Worm (Caenorhabditis elegans): ENCODE measurements around the gene lat-1.
A peak's percentile ranks its signal among the peaks of the same experiment; 100 is the strongest.

The lat-1 gene

ce11 chrII:8873842-8874241 lies 22.8 kb upstream of the lat-1 start, which contains the start of gene T07D4.2:
Gene T07D4.2, minus strand, starts transcription at chrII:8873942.
- no peak for TF ChIP-seq cog-1 (tag; optimal IDR thresholded peaks at IDR 0.05)
- TF ChIP-seq klf-2 (GFP tag; conservative IDR thresholded peaks at IDR 0.05): no peak
- no peak for TF ChIP-seq flt-1 (GFP tag; IDR thresholded peaks at IDR 0.05)

ce11 chrII:8877032-8877985 lies 19.3 kb upstream of the lat-1 start:
- TF ChIP-seq ztf-29 (GFP tag; IDR thresholded peaks at IDR 0.05) (no peak), ref-1 (GFP tag; conservative IDR thresholded peaks at IDR 0.05) (no peak), T22C8.4 (GFP tag; IDR thresholded peaks at IDR 0.05) (0 out of 2 replicates have a peak, but pooled peaks have one; percentile 5), flt-1 (GFP tag; IDR thresholded peaks at IDR 0.05) (no peak), klf-2 (GFP tag; conservative IDR thresholded peaks at IDR 0.05) (no peak), ztf-23 (GFP tag; IDR thresholded peaks at IDR 0.05) (no peak)

- TF ChIP-seq flt-1 (GFP tag; IDR thresholded peaks at IDR 0.05) (no peak), ztf-29 (GFP tag; IDR thresholded peaks at IDR 0.05) (no peak)
These were observed 18.1 kb upstream of the lat-1 start for ce11 chrII:8878528-8878927.

- TF ChIP-seq klf-2 (GFP tag; conservative IDR thresholded peaks at IDR 0.05) (no peak), ztf-23 (GFP tag; IDR thresholded peaks at IDR 0.05) (no peak), flt-1 (GFP tag; IDR thresholded peaks at IDR 0.05) (no peak), cog-1 (tag; optimal IDR thresholded peaks at IDR 0.05) (no peak), tab-1 (GFP tag; IDR thresholded peaks at IDR 0.05) (no peak), ztf-29 (GFP tag; IDR thresholded peaks at IDR 0.05) (no peak), ref-1 (GFP tag; conservative IDR thresholded peaks at IDR 0.05) (no peak), T22C8.4 (GFP tag; IDR thresholded peaks at IDR 0.05) (no peak), med-1 (GFP tag; optimal IDR thresholded peaks at IDR 0.05; ENCODE audit: insufficient read depth) (no peak)
These were observed 13.1 kb upstream of the lat-1 start, which contains the start of gene rha-1 for ce11 chrII:8883559-8883958. Gene rha-1, minus strand, starts transcription at chrII:8883659.

- TF ChIP-seq ztf-29 (GFP tag; IDR thresholded peaks at IDR 0.05) (no peak), klf-2 (GFP tag; conservative IDR thresholded peaks at IDR 0.05) (no peak), ref-1 (GFP tag; conservative IDR thresholded peaks at IDR 0.05) (no peak), flt-1 (GFP tag; IDR thresholded peaks at IDR 0.05) (no peak), tab-1 (GFP tag; IDR thresholded peaks at IDR 0.05) (no peak), T22C8.4 (GFP tag; IDR thresholded peaks at IDR 0.05) (no peak), ztf-23 (GFP tag; IDR thresholded peaks at IDR 0.05) (no peak), med-1 (GFP tag; optimal IDR thresholded peaks at IDR 0.05; ENCODE audit: insufficient read depth) (no peak), cog-1 (tag; optimal IDR thresholded peaks at IDR 0.05) (no peak)
These were observed 12.2 kb upstream of the lat-1 start, which contains the start of the genes T07D4.5 and ddx-19 for ce11 chrII:8884262-8884949. Gene T07D4.5, minus strand, starts transcription at chrII:8884332. Gene ddx-19, plus strand, starts transcription at chrII:8884899.

ce11 chrII:8889589-8889988 lies 7.1 kb upstream of the lat-1 start:
- TF ChIP-seq flt-1 (GFP tag; IDR thresholded peaks at IDR 0.05): no peak
- TF ChIP-seq med-1 (GFP tag; optimal IDR thresholded peaks at IDR 0.05; ENCODE audit: insufficient read depth): no peak
- TF ChIP-seq T22C8.4 (GFP tag; IDR thresholded peaks at IDR 0.05): no peak
- no peak for TF ChIP-seq cog-1 (tag; optimal IDR thresholded peaks at IDR 0.05)

- TF ChIP-seq T22C8.4 (GFP tag; IDR thresholded peaks at IDR 0.05) (no peak), ztf-29 (GFP tag; IDR thresholded peaks at IDR 0.05) (no peak)
These were observed 6.6 kb upstream of the lat-1 start for ce11 chrII:8890017-8890416.

- TF ChIP-seq ref-1 (GFP tag; conservative IDR thresholded peaks at IDR 0.05) (no peak), flt-1 (GFP tag; IDR thresholded peaks at IDR 0.05) (no peak), tab-1 (GFP tag; IDR thresholded peaks at IDR 0.05) (no peak), T22C8.4 (GFP tag; IDR thresholded peaks at IDR 0.05) (no peak), ztf-29 (GFP tag; IDR thresholded peaks at IDR 0.05) (no peak), cog-1 (tag; optimal IDR thresholded peaks at IDR 0.05) (no peak), ztf-23 (GFP tag; IDR thresholded peaks at IDR 0.05) (no peak), med-1 (GFP tag; optimal IDR thresholded peaks at IDR 0.05; ENCODE audit: insufficient read depth) (no peak), klf-2 (GFP tag; conservative IDR thresholded peaks at IDR 0.05) (no peak)
These were observed 6.1 kb upstream of the lat-1 start for ce11 chrII:8890530-8890929.

- no peak for TF ChIP-seq tab-1 (GFP tag; IDR thresholded peaks at IDR 0.05)
- TF ChIP-seq ztf-23 (GFP tag; IDR thresholded peaks at IDR 0.05): no peak
- no peak for TF ChIP-seq T22C8.4 (GFP tag; IDR thresholded peaks at IDR 0.05)
- no peak for TF ChIP-seq klf-2 (GFP tag; conservative IDR thresholded peaks at IDR 0.05)
These were observed 5.6 kb upstream of the lat-1 start for ce11 chrII:8891042-8891441.

- no peak for TF ChIP-seq T22C8.4 (GFP tag; IDR thresholded peaks at IDR 0.05)
- no peak for TF ChIP-seq ztf-23 (GFP tag; IDR thresholded peaks at IDR 0.05)
- TF ChIP-seq med-1 (GFP tag; optimal IDR thresholded peaks at IDR 0.05; ENCODE audit: insufficient read depth): no peak
- TF ChIP-seq tab-1 (GFP tag; IDR thresholded peaks at IDR 0.05): no peak
- TF ChIP-seq ztf-29 (GFP tag; IDR thresholded peaks at IDR 0.05): no peak
These were observed 5.0 kb upstream of the lat-1 start for ce11 chrII:8891606-8892005.

All from whole organism, midembryonic.